Worm (Caenorhabditis elegans) whole organism, mixed stage, embryonic: ENCODE results near the gene cutl-16.

Experiments
- M03D4.4 ChIP-seq: sonication (generic microtip); optimal IDR thresholded peaks from 2 replicates; lab custom pipeline; 2017; ENCODE audit warnings: mild to moderate bottlenecking, missing genetic modification characterization, missing compliant biosample characterization
- bed-3 ChIP-seq: fragments of 200-800 bp; sonication (Bioruptor generic); optimal IDR thresholded peaks from 3 replicates; lab custom pipeline; 2018; ENCODE audit warnings: mild to moderate bottlenecking, missing genetic modification characterization, moderate library complexity, missing compliant biosample characterization
- blmp-1 ChIP-seq: fragments of 150-350 bp; optimal IDR thresholded peaks from 2 replicates; lab custom pipeline; 2014; ENCODE audit warnings: missing biosample characterization, missing genetic modification characterization
- ceh-39 ChIP-seq: fragments of 150-350 bp; optimal IDR thresholded peaks from 2 replicates; lab custom pipeline; 2014; ENCODE audit warnings: missing biosample characterization, missing genetic modification characterization
- ceh-43 ChIP-seq: fragments of 200-800 bp; sonication (Bioruptor generic); optimal IDR thresholded peaks from 2 replicates; lab custom pipeline; 2018; ENCODE audit warnings: mild to moderate bottlenecking, missing genetic modification characterization, moderate library complexity, missing compliant biosample characterization
- ces-1 ChIP-seq: fragments of 150-350 bp; optimal IDR thresholded peaks from 2 replicates; lab custom pipeline; 2014; ENCODE audit warnings: missing biosample characterization, missing genetic modification reagents, missing genetic modification characterization
- cnd-1 ChIP-seq: fragments of 200-800 bp; sonication (Bioruptor generic); optimal IDR thresholded peaks from 2 replicates; lab custom pipeline; 2018; ENCODE audit warnings: mild to moderate bottlenecking, missing genetic modification characterization, missing compliant biosample characterization
- drap-1 ChIP-seq: fragments of 200-800 bp; sonication (Bioruptor generic); optimal IDR thresholded peaks from 3 replicates; lab custom pipeline; 2018; ENCODE audit warnings: mild to moderate bottlenecking, missing genetic modification characterization, missing compliant biosample characterization
- elt-1 ChIP-seq: sonication (generic microtip); optimal IDR thresholded peaks from 2 replicates; lab custom pipeline; 2017; ENCODE audit warnings: missing genetic modification characterization, mild to moderate bottlenecking, missing compliant biosample characterization, antibody characterized with exemption, moderate library complexity, borderline replicate concordance; ENCODE audit not compliant: insufficient read depth
- elt-3 ChIP-seq: fragments of 150-350 bp; optimal IDR thresholded peaks from 2 replicates; lab custom pipeline; 2014; ENCODE audit warnings: missing biosample characterization, missing genetic modification characterization
- flh-1 ChIP-seq: fragments of 200-800 bp; sonication (Bioruptor generic); optimal IDR thresholded peaks from 2 replicates; lab custom pipeline; 2018; ENCODE audit warnings: mild to moderate bottlenecking, missing genetic modification characterization, moderate library complexity, missing compliant biosample characterization
- ham-2 ChIP-seq: fragments of 200-800 bp; sonication (Bioruptor generic); optimal IDR thresholded peaks from 2 replicates; lab custom pipeline; 2018; ENCODE audit warnings: mild to moderate bottlenecking, missing genetic modification characterization, missing compliant biosample characterization
- hlh-1 ChIP-seq: fragments of 150-350 bp; optimal IDR thresholded peaks from 2 replicates; lab custom pipeline; 2014; ENCODE audit warnings: missing biosample characterization, missing genetic modification reagents, missing genetic modification characterization
- lin-13 ChIP-seq: fragments of 150-350 bp; optimal IDR thresholded peaks from 2 replicates; lab custom pipeline; 2014; ENCODE audit warnings: missing biosample characterization, missing genetic modification characterization
- lsy-2 ChIP-seq: fragments of 150-350 bp; optimal IDR thresholded peaks from 2 replicates; lab custom pipeline; 2014; ENCODE audit warnings: missing biosample characterization, missing genetic modification characterization
- mab-5 ChIP-seq: fragments of 150-350 bp; optimal IDR thresholded peaks from 2 replicates; lab custom pipeline; 2014; ENCODE audit warnings: missing biosample characterization, missing genetic modification characterization
- mep-1 ChIP-seq: fragments of 150-350 bp; optimal IDR thresholded peaks from 2 replicates; lab custom pipeline; 2017; ENCODE audit warnings: missing biosample characterization, missing genetic modification reagents, missing genetic modification characterization, inconsistent platforms
- nhr-12 ChIP-seq: fragments of 150-350 bp; optimal IDR thresholded peaks from 2 replicates; lab custom pipeline; 2014; ENCODE audit warnings: missing biosample characterization, missing genetic modification characterization
- nhr-2 ChIP-seq: fragments of 150-350 bp; optimal IDR thresholded peaks from 2 replicates; lab custom pipeline; 2014; ENCODE audit warnings: missing biosample characterization, missing genetic modification characterization
- nhr-237 ChIP-seq: fragments of 150-350 bp; optimal IDR thresholded peaks from 2 replicates; lab custom pipeline; 2014; ENCODE audit warnings: missing biosample characterization, missing genetic modification characterization
- nhr-28 ChIP-seq: fragments of 150-350 bp; optimal IDR thresholded peaks from 2 replicates; lab custom pipeline; 2014; ENCODE audit warnings: missing biosample characterization, missing genetic modification characterization
- nhr-76 ChIP-seq: sonication (generic microtip); optimal IDR thresholded peaks from 2 replicates; lab custom pipeline; 2017; ENCODE audit warnings: missing biosample characterization, missing genetic modification characterization
- pha-4 ChIP-seq: fragments of 150-350 bp; optimal IDR thresholded peaks from 2 replicates; lab custom pipeline; 2018; ENCODE audit warnings: missing biosample characterization, missing genetic modification reagents, missing genetic modification characterization
- snpc-4 ChIP-seq: fragments of 150-350 bp; optimal IDR thresholded peaks from 2 replicates; lab custom pipeline; 2014; ENCODE audit warnings: missing biosample characterization, missing genetic modification characterization
- unc-120 ChIP-seq: sonication (generic microtip); optimal IDR thresholded peaks from 2 replicates; lab custom pipeline; 2017; ENCODE audit warnings: missing genetic modification characterization, missing compliant biosample characterization; ENCODE audit not compliant: poor library complexity, severe bottlenecking
- unc-62 ChIP-seq: fragments of 150-350 bp; optimal IDR thresholded peaks from 2 replicates; lab custom pipeline; 2014; ENCODE audit warnings: missing biosample characterization, missing genetic modification reagents, missing genetic modification characterization
- zip-8 ChIP-seq: fragments of 150-350 bp; optimal IDR thresholded peaks from 2 replicates; lab custom pipeline; 2014; ENCODE audit warnings: missing biosample characterization, missing genetic modification characterization
- ztf-11 ChIP-seq: fragments of 150-350 bp; optimal IDR thresholded peaks from 2 replicates; lab custom pipeline; 2014; ENCODE audit warnings: missing biosample characterization, missing genetic modification characterization

Gene cutl-16

ce11 chrII:6422812-6423211, 18.4 kb upstream of the cutl-16 start, which contains the start of gene K03H9.3:
Gene K03H9.3 (plus strand): TSS chrII:6423112.
- no peak for TF ChIP-seq zip-8 (tag; lab: Kevin White, UChicago)
- no peak for TF ChIP-seq unc-62 (GFP tag; lab: Kevin White, UChicago)
- no peak for TF ChIP-seq mab-5 (tag; lab: Kevin White, UChicago)
- no peak for TF ChIP-seq nhr-12 (tag; lab: Kevin White, UChicago)
- no peak for TF ChIP-seq ceh-43 (GFP tag; lab: Kevin White, UChicago)
- no peak for TF ChIP-seq cnd-1
- TF ChIP-seq ces-1 (GFP tag; lab: Kevin White, UChicago): no peak
- TF ChIP-seq M03D4.4 (tag; lab: Kevin White, UChicago): no peak
- no peak for TF ChIP-seq flh-1 (GFP tag; lab: Kevin White, UChicago)
- TF ChIP-seq elt-3 (tag; lab: Kevin White, UChicago): no peak
- no peak for TF ChIP-seq lsy-2 (tag; lab: Kevin White, UChicago)
- TF ChIP-seq ceh-39 (tag; lab: Kevin White, UChicago): no peak
- TF ChIP-seq ham-2 (GFP tag; lab: Kevin White, UChicago): no peak
- TF ChIP-seq pha-4 (tag; lab: Kevin White, UChicago): no peak
- TF ChIP-seq mep-1 (tag; lab: Kevin White, UChicago): no peak
- no peak for TF ChIP-seq unc-120 (tag; lab: Kevin White, UChicago)
- no peak for TF ChIP-seq drap-1 (GFP tag; lab: Kevin White, UChicago)
- TF ChIP-seq lin-13 (tag; lab: Kevin White, UChicago): no peak
- TF ChIP-seq elt-1: no peak
- TF ChIP-seq blmp-1 (tag; lab: Kevin White, UChicago): no peak
- TF ChIP-seq, all 35 proteins: peak for 0

- TF ChIP-seq cnd-1 (no peak), snpc-4 (tag; lab: Kevin White, UChicago) (no peak)
Measured at ce11 chrII:6425993-6426392, 15.2 kb upstream of the cutl-16 start, which contains the start of gene col-75. Gene col-75 (plus strand): TSS chrII:6426293.

ce11 chrII:6436845-6437244, 4.4 kb upstream of the cutl-16 start:
- no peak for TF ChIP-seq pha-4 (tag; lab: Kevin White, UChicago)
- peak; percentile 95 for TF ChIP-seq nhr-2 (tag; lab: Kevin White, UChicago)

- TF ChIP-seq nhr-28 (tag; lab: Kevin White, UChicago) (no peak), nhr-237 (tag; lab: Kevin White, UChicago) (no peak), nhr-76 (tag; lab: Kevin White, UChicago) (no peak), elt-1 (no peak), hlh-1 (tag; lab: Kevin White, UChicago) (no peak), ces-1 (GFP tag; lab: Kevin White, UChicago) (no peak), ztf-11 (tag; lab: Kevin White, UChicago) (no peak)
Measured at ce11 chrII:6443710-6444109, 2.5 kb downstream of the cutl-16 start, which contains the start of gene K06A1.2. Gene K06A1.2 (plus strand): TSS chrII:6444010.

ce11 chrII:6448189-6448588, 7.0 kb downstream of the cutl-16 start:
- TF ChIP-seq unc-120 (tag; lab: Kevin White, UChicago): no peak
- TF ChIP-seq ztf-11 (tag; lab: Kevin White, UChicago): no peak
- no peak for TF ChIP-seq nhr-28 (tag; lab: Kevin White, UChicago)
- no peak for TF ChIP-seq drap-1 (GFP tag; lab: Kevin White, UChicago)
- TF ChIP-seq cnd-1: no peak
- TF ChIP-seq hlh-1 (tag; lab: Kevin White, UChicago): no peak
- no peak for TF ChIP-seq nhr-237 (tag; lab: Kevin White, UChicago)
- no peak for TF ChIP-seq ceh-39 (tag; lab: Kevin White, UChicago)

- TF ChIP-seq mep-1 (tag; lab: Kevin White, UChicago) (no peak), nhr-28 (tag; lab: Kevin White, UChicago) (no peak), bed-3 (no peak), flh-1 (GFP tag; lab: Kevin White, UChicago) (no peak)
Measured at ce11 chrII:6448656-6449055, 7.4 kb downstream of the cutl-16 start.
